Fruit fly (Drosophila melanogaster): ENCODE results near the gene LManIII.
A peak's percentile ranks its signal among the peaks of the same experiment; 100 is the strongest.

Gene LManIII

dm6 chr2L:8746350-8746759, 22.2 kb downstream of the LManIII start (continued):
- TF ChIP-seq Sin3A (optimal IDR thresholded peaks at IDR 0.05) (no peak), Opbp (GFP tag; IDR thresholded peaks at IDR 0.05; ENCODE audit: partially characterized antibody) (no peak), sc (optimal IDR thresholded peaks at IDR 0.05) (no peak), sc (GFP tag; optimal IDR thresholded peaks at IDR 0.05) (peak; percentile 7), CG17829 (tag; optimal IDR thresholded peaks at IDR 0.05) (peak; percentile 34), nmo (GFP tag; optimal IDR thresholded peaks at IDR 0.05) (peak; percentile 80), C15 (GFP tag; IDR thresholded peaks at IDR 0.05) (no peak), CG2199 (GFP tag; IDR thresholded peaks at IDR 0.05) (no peak), Hmr (GFP tag; optimal IDR thresholded peaks at IDR 0.05) (peak; percentile 35), CG6689 (GFP tag; IDR thresholded peaks at IDR 0.05) (peak; percentile 54), HmgD (GFP tag; optimal IDR thresholded peaks at IDR 0.05) (no peak), Poxn (GFP tag; IDR thresholded peaks at IDR 0.05) (no peak), sens (GFP tag) (peak; percentile 81), Med (GFP tag) (no peak), wdn (GFP tag; IDR thresholded peaks at IDR 0.05) (no peak), fd96Cb (tag; optimal IDR thresholded peaks at IDR 0.05) (peak; percentile 38), gem (tag; optimal IDR thresholded peaks at IDR 0.05) (peak; percentile 74), jumu (GFP tag; optimal IDR thresholded peaks at IDR 0.05) (no peak), Bteb2 (GFP tag; optimal IDR thresholded peaks at IDR 0.05) (no peak), h (optimal IDR thresholded peaks at IDR 0.05) (no peak), CG4404 (GFP tag; IDR thresholded peaks at IDR 0.05) (no peak), slp2 (GFP tag; optimal IDR thresholded peaks at IDR 0.05) (no peak), CHES-1-like (GFP tag; optimal IDR thresholded peaks at IDR 0.05) (no peak), CG33213 (GFP tag; optimal IDR thresholded peaks at IDR 0.05) (no peak), Asciz (GFP tag; optimal IDR thresholded peaks at IDR 0.05) (no peak), CG4820 (GFP tag; optimal IDR thresholded peaks at IDR 0.05) (peak; percentile 50), B-H1 (GFP tag; IDR thresholded peaks at IDR 0.05) (no peak), bab2 (GFP tag; optimal IDR thresholded peaks at IDR 0.05) (no peak), CG10565 (GFP tag; optimal IDR thresholded peaks at IDR 0.05) (no peak), CG9797 (GFP tag; optimal IDR thresholded peaks at IDR 0.05) (no peak), pita (GFP tag; optimal IDR thresholded peaks at IDR 0.05) (no peak), fd64A (GFP tag; optimal IDR thresholded peaks at IDR 0.05) (no peak), CG3065 (GFP tag; optimal IDR thresholded peaks at IDR 0.05) (no peak), bbx (GFP tag; IDR thresholded peaks at IDR 0.05; ENCODE audit: partially characterized antibody) (no peak), ro (GFP tag; IDR thresholded peaks at IDR 0.05) (no peak), CG1233 (GFP tag; optimal IDR thresholded peaks at IDR 0.05) (no peak), CG12659 (GFP tag; optimal IDR thresholded peaks at IDR 0.05) (peak; percentile 5), CG15011 (GFP tag; optimal IDR thresholded peaks at IDR 0.05) (no peak), HLHmδ (GFP tag; optimal IDR thresholded peaks at IDR 0.05) (no peak), CG17361 (GFP tag; IDR thresholded peaks at IDR 0.05) (0 out of 3 replicates have a peak, but pooled peaks have one; percentile 44), E2f1 (GFP tag; IDR thresholded peaks at IDR 0.05) (peak; percentile 51; the same call in 1 of the 2 replicates), Dad (GFP tag; optimal IDR thresholded peaks at IDR 0.05) (no peak), CG13287 (GFP tag; IDR thresholded peaks at IDR 0.05; ENCODE audit: partially characterized antibody) (no peak), tap (tag; optimal IDR thresholded peaks at IDR 0.05) (no peak), CG18262 (tag; optimal IDR thresholded peaks at IDR 0.05) (peak; percentile 61), kah (GFP tag; optimal IDR thresholded peaks at IDR 0.05) (no peak), mld (GFP tag; IDR thresholded peaks at IDR 0.05; ENCODE audit: partially characterized antibody) (no peak), zfh2 (GFP tag; optimal IDR thresholded peaks at IDR 0.05) (no peak), CG1792 (GFP tag; optimal IDR thresholded peaks at IDR 0.05) (no peak), CG1603 (tag; optimal IDR thresholded peaks at IDR 0.05) (peak; percentile 12), ERR (GFP tag; optimal IDR thresholded peaks at IDR 0.05) (no peak), tio (GFP tag; optimal IDR thresholded peaks at IDR 0.05) (no peak), CG42726 (GFP tag; IDR thresholded peaks at IDR 0.05; ENCODE audit: partially characterized antibody) (no peak)

Measured in whole organism, embryonic.